Worm (Caenorhabditis elegans): ENCODE measurements around the gene grd-8.
A peak's percentile ranks its signal among the peaks of the same experiment; 100 is the strongest.

grd-8 gene

ce11 chrV:7852078-7852477 lies 9.8 kb downstream of the grd-8 start:
- TF ChIP-seq nhr-11 (tag; optimal IDR thresholded peaks at IDR 0.05), result no peak
- no peak for TF ChIP-seq mab-5 (tag; optimal IDR thresholded peaks at IDR 0.05)
- TF ChIP-seq lin-39 (tag; optimal IDR thresholded peaks at IDR 0.05), result no peak
- no peak for TF ChIP-seq egl-27 (tag; optimal IDR thresholded peaks at IDR 0.05)
- TF ChIP-seq elt-3 (tag; optimal IDR thresholded peaks at IDR 0.05), result no peak
- TF ChIP-seq ztf-11 (tag; optimal IDR thresholded peaks at IDR 0.05), result no peak
- no peak for TF ChIP-seq elt-1 (tag; optimal IDR thresholded peaks at IDR 0.05)
- TF ChIP-seq ceh-82 (tag; optimal IDR thresholded peaks at IDR 0.05), result no peak
- no peak for TF ChIP-seq F13H6.1 (tag; optimal IDR thresholded peaks at IDR 0.05)

ce11 chrV:7853900-7854299 lies 11.6 kb downstream of the grd-8 start:
- TF ChIP-seq sma-3 (GFP tag; optimal IDR thresholded peaks at IDR 0.05), result no peak
- no peak for TF ChIP-seq skn-1 (tag; optimal IDR thresholded peaks at IDR 0.05)
- peak; percentile 7 for TF ChIP-seq C34F6.9 (tag; optimal IDR thresholded peaks at IDR 0.05)
- no peak for TF ChIP-seq sem-4 (tag; optimal IDR thresholded peaks at IDR 0.05)
- TF ChIP-seq unc-55 (GFP tag; optimal IDR thresholded peaks at IDR 0.05), result peak; percentile 8
- TF ChIP-seq nhr-25 (tag; optimal IDR thresholded peaks at IDR 0.05), result no peak
- no peak for TF ChIP-seq nhr-129 (tag; optimal IDR thresholded peaks at IDR 0.05)

- TF ChIP-seq lsy-2 (tag; optimal IDR thresholded peaks at IDR 0.05) (peak; percentile 0 to 83), crh-2 (tag; optimal IDR thresholded peaks at IDR 0.05) (peak; percentile 99), mdl-1 (tag; optimal IDR thresholded peaks at IDR 0.05) (peak in 1 of 2 experiments; percentile 58), sma-9 (GFP tag; optimal IDR thresholded peaks at IDR 0.05) (peak; percentile 90), sma-9 (tag; optimal IDR thresholded peaks at IDR 0.05) (no peak), Y55F3AM.14 (GFP tag; optimal IDR thresholded peaks at IDR 0.05) (no peak), dmd-4 (tag; optimal IDR thresholded peaks at IDR 0.05) (no peak), nhr-6 (tag; optimal IDR thresholded peaks at IDR 0.05) (peak; percentile 56), sma-3 (GFP tag; optimal IDR thresholded peaks at IDR 0.05) (peak; percentile 63), nhr-77 (tag; optimal IDR thresholded peaks at IDR 0.05) (no peak), snpc-4 (tag; optimal IDR thresholded peaks at IDR 0.05) (peak; percentile 88), nhr-129 (tag; optimal IDR thresholded peaks at IDR 0.05) (peak; percentile 92), sem-4 (tag; optimal IDR thresholded peaks at IDR 0.05) (peak; percentile 45), aly-2 (tag; optimal IDR thresholded peaks at IDR 0.05) (no peak), mab-5 (tag; optimal IDR thresholded peaks at IDR 0.05) (no peak), ceh-16 (tag; optimal IDR thresholded peaks at IDR 0.05) (no peak), ztf-4 (tag; optimal IDR thresholded peaks at IDR 0.05) (peak; percentile 31), mbf-1 (tag; optimal IDR thresholded peaks at IDR 0.05) (no peak), nhr-237 (tag; optimal IDR thresholded peaks at IDR 0.05) (no peak), R02D3.7 (tag; optimal IDR thresholded peaks at IDR 0.05) (no peak), nhr-25 (tag; optimal IDR thresholded peaks at IDR 0.05) (peak; percentile 59), nhr-11 (tag; optimal IDR thresholded peaks at IDR 0.05) (no peak), skn-1 (tag; optimal IDR thresholded peaks at IDR 0.05) (peak; percentile 80), alr-1 (tag; optimal IDR thresholded peaks at IDR 0.05) (no peak), unc-62 (GFP tag; optimal IDR thresholded peaks at IDR 0.05) (no peak), ceh-82 (tag; optimal IDR thresholded peaks at IDR 0.05) (no peak), zag-1 (tag; optimal IDR thresholded peaks at IDR 0.05) (no peak), lin-13 (GFP tag; optimal IDR thresholded peaks at IDR 0.05) (peak; percentile 66), unc-55 (GFP tag; optimal IDR thresholded peaks at IDR 0.05) (peak; percentile 81), fos-1 (tag; optimal IDR thresholded peaks at IDR 0.05) (peak; percentile 85), elt-1 (tag; optimal IDR thresholded peaks at IDR 0.05) (no peak), lin-39 (tag; optimal IDR thresholded peaks at IDR 0.05) (no peak), ztf-1 (GFP tag; conservative IDR thresholded peaks at IDR 0.05) (no peak), nhr-23 (tag; optimal IDR thresholded peaks at IDR 0.05) (no peak), ztf-11 (tag; optimal IDR thresholded peaks at IDR 0.05) (no peak), unc-39 (tag; optimal IDR thresholded peaks at IDR 0.05) (no peak), nhr-10 (tag; optimal IDR thresholded peaks at IDR 0.05) (no peak), elt-3 (tag; optimal IDR thresholded peaks at IDR 0.05) (no peak), nhr-21 (tag; optimal IDR thresholded peaks at IDR 0.05) (peak; percentile 79), F13H6.1 (tag; optimal IDR thresholded peaks at IDR 0.05) (peak; percentile 79), peb-1 (tag; optimal IDR thresholded peaks at IDR 0.05) (no peak), gmeb-1 (tag; optimal IDR thresholded peaks at IDR 0.05) (peak; percentile 74), ama-1 (optimal IDR thresholded peaks at IDR 0.05) (peak; percentile 29), ZK546.5 (tag; optimal IDR thresholded peaks at IDR 0.05) (no peak), nhr-12 (tag; optimal IDR thresholded peaks at IDR 0.05) (no peak), egl-27 (tag; optimal IDR thresholded peaks at IDR 0.05) (peak; percentile 71), blmp-1 (tag; optimal IDR thresholded peaks at IDR 0.05; ENCODE audit: insufficient read depth) (peak; percentile 65), C34F6.9 (tag; optimal IDR thresholded peaks at IDR 0.05) (peak; percentile 86), lin-11 (tag; optimal IDR thresholded peaks at IDR 0.05) (peak; percentile 95)
Observed at ce11 chrV:7854603-7855002, 12.3 kb downstream of the grd-8 start, which contains the start of the genes C37C3.9 and C37C3.18. C37C3.9 (minus strand) TSS chrV:7854700. C37C3.18 (plus strand) TSS chrV:7854993.

All from whole organism, L2 larva.